Worm (Caenorhabditis elegans) whole organism, midembryonic: ENCODE results near the gene mca-3.

Experiments used
- flt-1 ChIP-seq: fragments of 200-800 bp; sonication (Bioruptor generic); IDR thresholded peaks from 2 replicates; pipeline ENCODE4 v1.3.6; 2022; ENCODE audit warnings: missing genetic modification characterization, missing compliant biosample characterization
- klf-2 ChIP-seq: fragments of 200-800 bp; sonication (Bioruptor generic); conservative IDR thresholded peaks from 2 replicates; pipeline ENCODE4 v1.3.6; 2022; ENCODE audit warnings: missing genetic modification reagents, missing genetic modification characterization, missing compliant biosample characterization
- ztf-23 ChIP-seq: fragments of 200-800 bp; sonication (Bioruptor generic); IDR thresholded peaks from 2 replicates; pipeline ENCODE4 v1.3.6; 2022; ENCODE audit warnings: missing genetic modification reagents, missing genetic modification characterization, missing compliant biosample characterization
- ztf-29 ChIP-seq: fragments of 200-800 bp; sonication (Bioruptor generic); IDR thresholded peaks from 2 replicates; pipeline ENCODE4 v1.3.6; 2022; ENCODE audit warnings: missing genetic modification reagents, missing genetic modification characterization, missing compliant biosample characterization

DNA sequence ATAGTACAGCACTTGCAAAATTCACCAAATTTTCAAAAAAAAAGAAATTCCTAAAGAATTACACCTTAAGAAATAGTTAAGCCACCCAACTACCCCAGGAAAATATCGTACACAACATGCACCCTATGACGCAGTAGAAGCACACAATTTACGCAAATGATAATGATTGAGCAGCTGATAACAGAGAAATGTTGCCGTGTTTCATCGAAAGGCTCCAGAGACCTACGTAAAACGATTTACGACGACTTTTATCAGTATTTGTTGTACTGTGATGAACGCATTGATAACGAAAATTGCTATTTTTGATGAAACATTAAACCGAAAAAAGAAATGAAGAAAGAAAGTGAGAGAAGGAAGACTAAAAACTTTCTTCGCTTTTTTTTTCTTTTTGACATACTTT, 25.2 kb upstream of the mca-3 start:
- TF ChIP-seq ztf-23 (GFP tag; lab: Robert Waterston, UW): no peak
- no peak for TF ChIP-seq flt-1 (GFP tag; lab: Robert Waterston, UW)
- no peak for TF ChIP-seq klf-2
- no peak for TF ChIP-seq ztf-29 (GFP tag; lab: Robert Waterston, UW)
